Worm (Caenorhabditis elegans) whole organism, late embryonic: ENCODE data around the gene spat-1.

Source experiments
- C38D4.7 ChIP-seq: fragments of 200-800 bp; sonication (Bioruptor generic); optimal IDR thresholded peaks from 2 replicates; lab custom pipeline; 2018; ENCODE audit warnings: mild to moderate bottlenecking, missing genetic modification characterization, moderate library complexity, missing compliant biosample characterization
- K02D7.2 ChIP-seq: sonication (generic microtip); optimal IDR thresholded peaks from 2 replicates; lab custom pipeline; 2017; ENCODE audit warnings: mild to moderate bottlenecking, missing genetic modification characterization, missing compliant biosample characterization
- K09A11.1 ChIP-seq: sonication (generic microtip); optimal IDR thresholded peaks from 2 replicates; lab custom pipeline; 2017; ENCODE audit warnings: antibody characterized with exemption, mild to moderate bottlenecking, missing genetic modification characterization, missing compliant biosample characterization; ENCODE audit not compliant: insufficient read depth
- Y22D7AL.16 ChIP-seq: sonication (generic microtip); optimal IDR thresholded peaks from 2 replicates; lab custom pipeline; 2016; ENCODE audit warnings: missing genetic modification characterization, missing compliant biosample characterization
- ahr-1 ChIP-seq: sonication (generic microtip); optimal IDR thresholded peaks from 2 replicates; lab custom pipeline; 2016; ENCODE audit warnings: missing genetic modification characterization, missing compliant biosample characterization
- ama-1 ChIP-seq: fragments of 150-350 bp; optimal IDR thresholded peaks from 2 replicates; lab custom pipeline; 2014
- ceh-14 ChIP-seq: sonication (generic microtip); optimal IDR thresholded peaks from 2 replicates; lab custom pipeline; 2016; ENCODE audit warnings: missing genotype, missing genetic modification characterization, missing compliant biosample characterization
- ceh-22 ChIP-seq: sonication (generic microtip); optimal IDR thresholded peaks from 2 replicates; lab custom pipeline; 2017; ENCODE audit warnings: missing biosample characterization, missing genetic modification characterization
- ceh-30 ChIP-seq: fragments of 150-350 bp; optimal IDR thresholded peaks from 2 replicates; lab custom pipeline; 2014; ENCODE audit warnings: missing biosample characterization, missing genetic modification characterization
- ceh-31 ChIP-seq: sonication (generic microtip); optimal IDR thresholded peaks from 2 replicates; lab custom pipeline; 2016; ENCODE audit warnings: missing genetic modification characterization, missing compliant biosample characterization
- ceh-34 ChIP-seq: sonication (generic microtip); optimal IDR thresholded peaks from 2 replicates; lab custom pipeline; 2016; ENCODE audit warnings: mild to moderate bottlenecking, missing genetic modification characterization, missing compliant biosample characterization
- ceh-45 ChIP-seq: fragments of 200-800 bp; sonication (Bioruptor generic); IDR thresholded peaks from 2 replicates; pipeline ENCODE4 v1.3.6; 2022; ENCODE audit warnings: missing genetic modification reagents, missing genetic modification characterization, missing compliant biosample characterization
- ceh-9 ChIP-seq: sonication (generic microtip); optimal IDR thresholded peaks from 2 replicates; lab custom pipeline; 2016; ENCODE audit warnings: mild to moderate bottlenecking, missing genetic modification characterization, inconsistent platforms, missing compliant biosample characterization
- che-1 ChIP-seq: sonication (generic microtip); optimal IDR thresholded peaks from 2 replicates; lab custom pipeline; 2016; ENCODE audit warnings: mild to moderate bottlenecking, missing genetic modification characterization, missing compliant biosample characterization
- dmd-4 ChIP-seq: sonication (generic microtip); optimal IDR thresholded peaks from 2 replicates; lab custom pipeline; 2016; ENCODE audit warnings: borderline replicate concordance, missing genetic modification characterization, missing compliant biosample characterization
- elt-4 ChIP-seq: sonication (generic microtip); optimal IDR thresholded peaks from 2 replicates; lab custom pipeline; 2016; ENCODE audit warnings: missing genetic modification characterization, missing compliant biosample characterization
- fkh-10 ChIP-seq: fragments of 150-350 bp; optimal IDR thresholded peaks from 2 replicates; lab custom pipeline; 2014; ENCODE audit warnings: missing biosample characterization, missing genetic modification reagents, missing genetic modification characterization
- fkh-6 ChIP-seq: sonication (generic microtip); optimal IDR thresholded peaks from 2 replicates; lab custom pipeline; 2016; ENCODE audit warnings: missing genetic modification characterization, missing compliant biosample characterization
- hlh-30 ChIP-seq: sonication (generic microtip); optimal IDR thresholded peaks from 2 replicates; lab custom pipeline; 2017; ENCODE audit warnings: antibody characterized with exemption, missing genetic modification characterization, missing compliant biosample characterization; ENCODE audit not compliant: insufficient read depth
- lim-6 ChIP-seq: sonication (generic microtip); optimal IDR thresholded peaks from 2 replicates; lab custom pipeline; 2016; ENCODE audit warnings: missing genetic modification characterization, missing compliant biosample characterization
- lin-11 ChIP-seq: fragments of 200-800 bp; sonication (Bioruptor generic); optimal IDR thresholded peaks from 2 replicates; lab custom pipeline; 2018; ENCODE audit warnings: mild to moderate bottlenecking, missing genetic modification characterization, missing compliant biosample characterization
- madf-2 ChIP-seq: sonication (generic microtip); optimal IDR thresholded peaks from 2 replicates; lab custom pipeline; 2017; ENCODE audit warnings: missing genetic modification characterization, missing compliant biosample characterization
- mec-3 ChIP-seq: sonication (generic microtip); optimal IDR thresholded peaks from 2 replicates; lab custom pipeline; 2016; ENCODE audit warnings: borderline replicate concordance, missing genetic modification characterization, missing compliant biosample characterization
- nfya-1 ChIP-seq: sonication (generic microtip); optimal IDR thresholded peaks from 2 replicates; lab custom pipeline; 2017; ENCODE audit warnings: missing genetic modification characterization, mild to moderate bottlenecking, missing compliant biosample characterization, antibody characterized with exemption, moderate library complexity
- nhr-11 ChIP-seq: fragments of 150-350 bp; optimal IDR thresholded peaks from 2 replicates; lab custom pipeline; 2014; ENCODE audit warnings: missing biosample characterization, missing genetic modification characterization
- npax-4 ChIP-seq: sonication (generic microtip); optimal IDR thresholded peaks from 2 replicates; lab custom pipeline; 2016; ENCODE audit warnings: missing genetic modification characterization, missing compliant biosample characterization
- pag-3 ChIP-seq: sonication (generic microtip); optimal IDR thresholded peaks from 2 replicates; lab custom pipeline; 2016; ENCODE audit warnings: missing compliant biosample characterization, missing genetic modification characterization, borderline replicate concordance
- pat-9 ChIP-seq: fragments of 200-800 bp; sonication (Bioruptor generic); optimal IDR thresholded peaks from 2 replicates; lab custom pipeline; 2018; ENCODE audit warnings: mild to moderate bottlenecking, missing genetic modification characterization, moderate library complexity, missing compliant biosample characterization
- pax-1 ChIP-seq: fragments of 150-350 bp; optimal IDR thresholded peaks from 2 replicates; lab custom pipeline; 2014; ENCODE audit warnings: missing biosample characterization, missing genetic modification characterization
- pha-4 ChIP-seq: fragments of 150-350 bp; optimal IDR thresholded peaks from 2 replicates; lab custom pipeline; 2018; ENCODE audit warnings: missing biosample characterization, missing genetic modification reagents, missing genetic modification characterization
- pqm-1 ChIP-seq: sonication (generic microtip); optimal IDR thresholded peaks from 2 replicates; lab custom pipeline; 2016; ENCODE audit warnings: missing genetic modification characterization, missing compliant biosample characterization
- sdc-2 ChIP-seq: sonication (generic microtip); optimal IDR thresholded peaks from 2 replicates; lab custom pipeline; 2016; ENCODE audit warnings: missing genotype, missing genetic modification characterization, missing compliant biosample characterization
- sox-2 ChIP-seq: fragments of 200-800 bp; sonication (Bioruptor generic); IDR thresholded peaks from 2 replicates; pipeline ENCODE4 v1.3.6; 2022; ENCODE audit warnings: missing genetic modification reagents, missing genetic modification characterization, missing compliant biosample characterization
- sox-4 ChIP-seq: sonication (generic microtip); optimal IDR thresholded peaks from 2 replicates; lab custom pipeline; 2017; ENCODE audit warnings: mild to moderate bottlenecking, missing genetic modification characterization, inconsistent platforms, missing compliant biosample characterization
- syd-9 ChIP-seq: sonication (generic microtip); optimal IDR thresholded peaks from 2 replicates; lab custom pipeline; 2016; ENCODE audit warnings: mild to moderate bottlenecking, missing genetic modification characterization, moderate library complexity, missing compliant biosample characterization
- tbx-7 ChIP-seq: sonication (generic microtip); optimal IDR thresholded peaks from 2 replicates; lab custom pipeline; 2016; ENCODE audit warnings: missing genotype, missing genetic modification characterization, missing compliant biosample characterization
- unc-42 ChIP-seq: sonication (generic microtip); optimal IDR thresholded peaks from 2 replicates; lab custom pipeline; 2016; ENCODE audit warnings: missing genotype, missing genetic modification characterization, missing compliant biosample characterization
- unc-86 ChIP-seq: sonication (generic microtip); optimal IDR thresholded peaks from 2 replicates; lab custom pipeline; 2016; ENCODE audit warnings: missing genetic modification characterization, missing compliant biosample characterization
- zip-5 ChIP-seq: sonication (generic microtip); optimal IDR thresholded peaks from 2 replicates; lab custom pipeline; 2016; ENCODE audit warnings: missing genetic modification characterization, missing compliant biosample characterization

spat-1 gene

DNA sequence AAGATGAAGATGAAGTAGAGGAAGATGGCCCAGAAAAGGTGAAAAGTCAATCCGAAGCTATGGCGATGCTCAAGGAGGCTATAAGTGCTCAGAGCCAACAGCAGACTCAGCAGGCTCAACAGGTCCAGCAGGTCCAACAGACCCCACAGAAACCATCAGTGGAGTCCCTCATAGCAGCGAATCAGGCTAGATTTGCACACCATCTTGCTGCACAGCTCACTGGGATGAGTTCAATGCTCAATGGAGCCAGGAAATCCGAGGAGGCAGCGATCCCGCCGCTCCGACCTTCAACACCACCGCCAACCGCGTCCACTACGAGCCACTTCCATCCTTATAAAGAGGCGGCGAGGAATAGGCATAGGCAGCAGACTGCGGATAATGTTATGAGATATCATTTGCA is 46.2 kb downstream of the spat-1 start:
- no peak for TF ChIP-seq ceh-45 (GFP tag; lab: Robert Waterston, UW)
- no peak for TF ChIP-seq sox-4 (tag; lab: Kevin White, UChicago)
- no peak for TF ChIP-seq Y22D7AL.16 (tag; lab: Kevin White, UChicago)
- no peak for TF ChIP-seq npax-4 (tag; lab: Kevin White, UChicago)
- no peak for TF ChIP-seq madf-2
- no peak for TF ChIP-seq syd-9 (tag; lab: Kevin White, UChicago)
- no peak for TF ChIP-seq K02D7.2 (tag; lab: Kevin White, UChicago)
- TF ChIP-seq mec-3, result no peak
- TF ChIP-seq fkh-6 (tag; lab: Kevin White, UChicago), result no peak
- no peak for TF ChIP-seq dmd-4
- TF ChIP-seq pax-1 (tag; lab: Kevin White, UChicago), result no peak
- TF ChIP-seq ceh-31 (tag; lab: Kevin White, UChicago), result no peak
- no peak for TF ChIP-seq ceh-30 (tag; lab: Kevin White, UChicago)
- TF ChIP-seq C38D4.7 (GFP tag; lab: Kevin White, UChicago), result no peak
- no peak for TF ChIP-seq ahr-1 (tag; lab: Kevin White, UChicago)
- no peak for TF ChIP-seq lim-6

DNA sequence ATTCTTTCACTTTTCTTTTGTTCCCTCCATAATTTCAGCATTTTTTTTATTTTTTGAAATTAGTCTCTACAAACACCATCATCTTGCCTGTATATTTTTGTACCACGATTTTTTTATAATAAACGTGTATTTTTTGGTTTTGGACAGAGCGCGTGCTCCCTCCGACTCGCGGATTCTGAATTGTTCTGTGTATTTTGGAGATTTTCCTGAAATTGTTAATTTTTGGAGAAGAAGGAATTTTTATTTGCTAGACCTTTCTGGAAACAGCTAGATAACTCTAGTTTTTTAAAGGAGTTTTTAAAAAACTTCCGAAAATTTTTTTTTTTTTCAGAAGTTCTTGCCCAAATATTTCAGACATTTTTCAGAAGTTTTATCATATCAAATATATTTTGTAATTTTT is 47.9 kb downstream of the spat-1 start, which contains the start of gene C01G12.13:
Gene C01G12.13 (plus strand): TSS at position 301 of the 400 bp plus-strand sequence.
- TF ChIP-seq ceh-34, result no peak
- no peak for TF ChIP-seq K09A11.1 (tag; lab: Kevin White, UChicago)
- TF ChIP-seq mec-3, result no peak
- no peak for TF ChIP-seq hlh-30
- TF ChIP-seq tbx-7 (tag; lab: Kevin White, UChicago), result no peak
- no peak for TF ChIP-seq ceh-9 (tag; lab: Kevin White, UChicago)
- no peak for TF ChIP-seq fkh-10 (GFP tag; lab: Kevin White, UChicago)
- TF ChIP-seq pax-1 (tag; lab: Kevin White, UChicago), result no peak
- TF ChIP-seq C38D4.7 (GFP tag; lab: Kevin White, UChicago), result no peak
- no peak for TF ChIP-seq pha-4 (tag; lab: Kevin White, UChicago)
- TF ChIP-seq ceh-22, result no peak
- TF ChIP-seq dmd-4, result no peak
- no peak for TF ChIP-seq pag-3 (tag; lab: Kevin White, UChicago)
- no peak for TF ChIP-seq zip-5
- no peak for TF ChIP-seq unc-86
- no peak for TF ChIP-seq unc-42

DNA sequence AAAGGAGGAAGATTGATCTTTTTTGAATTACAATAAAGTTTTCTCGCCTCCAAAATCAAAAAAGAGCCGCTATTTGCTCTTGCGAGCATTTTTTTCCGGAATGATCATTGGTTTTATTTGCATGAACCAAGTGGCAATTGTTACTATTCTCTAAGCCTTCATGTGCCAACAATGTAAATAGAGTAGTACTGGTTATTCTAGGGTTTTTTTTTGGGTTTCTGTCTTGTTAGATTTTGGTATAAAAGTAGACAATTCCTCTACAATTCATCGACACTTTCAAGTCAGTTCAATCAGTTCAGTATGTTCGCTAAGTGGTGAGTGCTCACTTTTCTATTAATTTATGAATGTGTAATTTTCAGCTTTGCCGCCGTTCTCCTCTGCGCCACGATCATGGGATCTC is 49.5 kb downstream of the spat-1 start, which contains the start of gene nspb-7:
Gene nspb-7 (plus strand): TSS at position 301 of the 400 bp plus-strand sequence.
- TF ChIP-seq che-1 (tag; lab: Kevin White, UChicago), result no peak
- no peak for TF ChIP-seq ceh-14 (tag; lab: Kevin White, UChicago)

DNA sequence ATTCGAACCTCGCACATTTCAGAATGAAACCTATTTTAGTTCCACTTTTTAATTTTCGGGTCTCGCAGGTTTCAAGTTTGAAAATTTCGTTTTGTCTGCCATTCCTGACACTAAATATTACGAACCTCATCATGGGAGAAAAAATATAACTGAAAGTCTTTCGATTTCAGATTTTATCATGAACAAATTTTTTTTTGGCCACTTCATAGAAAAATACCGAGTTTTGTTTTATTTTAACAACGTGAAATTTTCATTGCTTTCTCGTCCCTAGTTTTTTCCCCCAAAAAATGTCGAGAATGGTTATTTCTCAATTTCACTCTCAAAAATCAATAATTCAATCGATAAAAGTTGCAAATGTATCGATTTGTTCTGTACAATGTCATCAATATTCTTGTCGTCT is 50.2 kb downstream of the spat-1 start, which contains the start of gene C01G12.9:
Gene C01G12.9 (plus strand): TSS at position 301 of the 400 bp plus-strand sequence.
- TF ChIP-seq sox-2 (GFP tag; lab: Robert Waterston, UW) (no peak), pqm-1 (tag; lab: Kevin White, UChicago) (no peak), ceh-22 (no peak), syd-9 (tag; lab: Kevin White, UChicago) (no peak), lin-11 (tag; lab: Kevin White, UChicago) (no peak), sdc-2 (no peak), nfya-1 (tag; lab: Kevin White, UChicago) (no peak), elt-4 (tag; lab: Kevin White, UChicago) (no peak), dmd-4 (no peak), ceh-9 (tag; lab: Kevin White, UChicago) (no peak), pat-9 (tag; lab: Kevin White, UChicago) (no peak), che-1 (tag; lab: Kevin White, UChicago) (no peak), nhr-11 (tag; lab: Kevin White, UChicago) (no peak), ama-1 (lab: Kevin White, UChicago) (no peak)
